Fruit fly (Drosophila melanogaster) whole organism, adult: ENCODE measurements around the gene Ir31a.

Experiments
- CG1620 ChIP-seq: fragments of 200-800 bp; sonication (Bioruptor generic); optimal IDR thresholded peaks from 2 replicates; lab custom pipeline; 2016; ENCODE audit warnings: missing biosample characterization, missing genetic modification characterization
- CG33017 ChIP-seq: fragments of 200-800 bp; sonication (Bioruptor generic); optimal IDR thresholded peaks from 2 replicates; lab custom pipeline; 2018; ENCODE audit warnings: missing biosample characterization, mild to moderate bottlenecking, missing genetic modification characterization, moderate library complexity
- CG5204 ChIP-seq: fragments of 200-800 bp; sonication (Bioruptor generic); optimal IDR thresholded peaks from 2 replicates; lab custom pipeline; 2016; ENCODE audit warnings: missing biosample characterization, missing genetic modification characterization
- Crg-1 ChIP-seq: fragments of 200-800 bp; sonication (Bioruptor generic); optimal IDR thresholded peaks from 2 replicates; lab custom pipeline; 2016; ENCODE audit warnings: missing biosample characterization, missing genetic modification characterization
- kay ChIP-seq: fragments of 200-800 bp; sonication (Bioruptor generic); peaks from one replicate; lab custom pipeline; 2016; ENCODE audit warnings: missing biosample characterization, missing genetic modification characterization, borderline replicate concordance
- toe ChIP-seq: fragments of 200-800 bp; sonication (Bioruptor generic); optimal IDR thresholded peaks from 2 replicates; lab custom pipeline; 2016; ENCODE audit warnings: missing biosample characterization, missing genetic modification characterization

DNA sequence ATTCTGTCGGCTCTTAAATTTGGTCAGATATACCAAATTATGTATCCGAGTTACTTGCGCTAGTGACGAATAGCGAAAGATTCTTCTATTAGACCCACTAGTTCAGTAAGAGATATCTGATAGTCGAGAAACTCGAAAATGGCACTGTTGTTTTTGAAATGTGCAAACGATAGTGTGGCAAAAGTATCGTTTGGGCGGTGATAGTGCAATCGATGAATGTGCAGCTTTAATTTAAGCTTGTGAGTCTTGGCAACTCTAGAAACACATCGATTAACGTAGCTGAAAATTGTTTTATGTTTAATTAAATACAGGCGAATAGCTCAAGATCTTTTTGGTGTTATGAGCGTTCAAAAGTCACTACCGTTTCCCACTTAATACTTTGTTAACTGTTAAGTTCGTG, 32.0 kb downstream of the Ir31a start, which contains the start of gene STUB1:
- TF ChIP-seq CG1620 (no peak), CG5204 (GFP tag; lab: Kevin White, UChicago) (no peak), kay (GFP tag; lab: Kevin White, UChicago) (no peak), toe (GFP tag; lab: Kevin White, UChicago) (no peak), Crg-1 (GFP tag; lab: Kevin White, UChicago) (no peak), CG33017 (tag; lab: Kevin White, UChicago) (no peak)
